Fruit fly (Drosophila melanogaster): Measurements from ENCODE around the gene hgo.

hgo gene

DNA sequence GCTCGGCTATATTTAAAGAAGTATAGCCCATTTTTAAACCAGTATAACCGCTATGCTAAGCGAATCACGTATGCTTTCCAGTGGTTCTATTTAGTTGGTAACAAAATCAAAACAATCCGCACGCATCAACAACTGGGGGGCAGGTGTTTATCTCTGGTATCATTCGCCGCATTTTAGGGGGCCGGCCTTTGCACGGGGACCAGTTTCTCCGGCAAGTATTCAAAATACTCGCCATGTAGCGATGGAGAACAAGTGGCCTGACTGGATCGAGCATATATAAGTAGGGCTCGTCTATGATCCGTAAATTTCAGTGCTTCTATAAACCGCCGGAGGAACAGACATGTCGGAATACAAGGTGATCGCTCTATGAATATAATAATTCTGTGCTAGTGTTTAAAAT, at the start of gene hgo:
Gene hgo, plus strand, starts transcription at position 301 of the 400 bp plus-strand sequence.
- TF ChIP-seq fru (GFP tag; optimal IDR thresholded peaks at IDR 0.05) (no peak), GATAd (GFP tag; optimal IDR thresholded peaks at IDR 0.05) (no peak), brk (GFP tag; optimal IDR thresholded peaks at IDR 0.05) (no peak), CG9705 (GFP tag; optimal IDR thresholded peaks at IDR 0.05) (no peak), CrebA (GFP tag; optimal IDR thresholded peaks at IDR 0.05; ENCODE audit: borderline replicate concordance) (no peak), Dif (GFP tag; optimal IDR thresholded peaks at IDR 0.05; ENCODE audit: partially characterized antibody) (no peak), foxo (GFP tag; optimal IDR thresholded peaks at IDR 0.05) (no peak), dsf (GFP tag; optimal IDR thresholded peaks at IDR 0.05; ENCODE audit: borderline replicate concordance) (no peak), OdsH (GFP tag; optimal IDR thresholded peaks at IDR 0.05) (no peak)

DNA sequence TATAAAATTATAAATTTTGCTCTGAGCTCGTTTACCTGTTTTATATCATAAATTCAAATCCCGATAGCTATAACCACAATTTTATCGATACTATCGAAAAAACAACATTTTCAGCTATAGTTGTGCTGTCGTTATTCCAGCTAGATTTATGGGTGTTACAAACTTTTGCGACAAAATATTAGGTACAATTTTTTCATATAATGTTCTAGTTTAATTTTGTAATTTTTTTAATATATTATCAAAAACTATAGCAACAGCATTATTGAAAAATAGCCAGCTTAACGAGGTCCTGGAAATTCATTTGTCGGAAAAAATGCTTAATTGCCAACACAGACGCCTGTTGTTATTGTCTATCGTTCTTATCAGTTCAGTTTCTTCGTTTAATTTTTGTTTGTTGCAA, 45.1 kb upstream of the hgo start, which contains the start of gene Wdr59:
Gene Wdr59, plus strand, starts transcription at position 334 of the 400 bp plus-strand sequence.
- no peak for TF ChIP-seq tai (GFP tag; optimal IDR thresholded peaks at IDR 0.05)
- TF ChIP-seq lola (GFP tag; optimal IDR thresholded peaks at IDR 0.05): no peak
- TF ChIP-seq dl (GFP tag; optimal IDR thresholded peaks at IDR 0.05; ENCODE audit: insufficient read depth in 1 of 2, partially characterized antibody in 2 of 2): no peak
- no peak for TF ChIP-seq Jra (GFP tag; optimal IDR thresholded peaks at IDR 0.05)
- TF ChIP-seq N (GFP tag; optimal IDR thresholded peaks at IDR 0.05): no peak
- no peak for TF ChIP-seq foxo (GFP tag; optimal IDR thresholded peaks at IDR 0.05)
- TF ChIP-seq dsf (GFP tag; optimal IDR thresholded peaks at IDR 0.05; ENCODE audit: borderline replicate concordance): no peak
- TF ChIP-seq CrebA (GFP tag; optimal IDR thresholded peaks at IDR 0.05; ENCODE audit: borderline replicate concordance): no peak
- no peak for TF ChIP-seq rgr (GFP tag; optimal IDR thresholded peaks at IDR 0.05)
- no peak for TF ChIP-seq usp (GFP tag; optimal IDR thresholded peaks at IDR 0.05)
- no peak for TF ChIP-seq ey (GFP tag; optimal IDR thresholded peaks at IDR 0.05)
- no peak for TF ChIP-seq OdsH (GFP tag; optimal IDR thresholded peaks at IDR 0.05)
- peak; percentile 13 for TF ChIP-seq psq (GFP tag; optimal IDR thresholded peaks at IDR 0.05)
- no peak for TF ChIP-seq brk (GFP tag; optimal IDR thresholded peaks at IDR 0.05)
- no peak for TF ChIP-seq dmrt93B (GFP tag; optimal IDR thresholded peaks at IDR 0.05)
- TF ChIP-seq Mio (GFP tag; optimal IDR thresholded peaks at IDR 0.05): no peak
- TF ChIP-seq jim (GFP tag; optimal IDR thresholded peaks at IDR 0.05): no peak
- TF ChIP-seq CG32264 (GFP tag; optimal IDR thresholded peaks at IDR 0.05): no peak
- TF ChIP-seq CG9705 (GFP tag; optimal IDR thresholded peaks at IDR 0.05): no peak
- TF ChIP-seq Dif (GFP tag; optimal IDR thresholded peaks at IDR 0.05; ENCODE audit: partially characterized antibody): no peak
- TF ChIP-seq Rel (GFP tag; optimal IDR thresholded peaks at IDR 0.05): no peak
- no peak for TF ChIP-seq Rel (tag; optimal IDR thresholded peaks at IDR 0.05)
- TF ChIP-seq Abd-B (GFP tag; optimal IDR thresholded peaks at IDR 0.05): no peak
- peak; percentile 49 for TF ChIP-seq sv (GFP tag; optimal IDR thresholded peaks at IDR 0.05)
- no peak for TF ChIP-seq Hr83 (GFP tag; optimal IDR thresholded peaks at IDR 0.05; ENCODE audit: poor library complexity, severe bottlenecking)
- peak; percentile 87 for TF ChIP-seq woc (GFP tag; optimal IDR thresholded peaks at IDR 0.05)
- TF ChIP-seq Myc (optimal IDR thresholded peaks at IDR 0.05): peak; percentile 96
- no peak for TF ChIP-seq Vsx2 (GFP tag; optimal IDR thresholded peaks at IDR 0.05; ENCODE audit: partially characterized antibody)
- TF ChIP-seq fru (GFP tag; optimal IDR thresholded peaks at IDR 0.05): no peak
- TF ChIP-seq h (GFP tag; optimal IDR thresholded peaks at IDR 0.05): no peak
- TF ChIP-seq br (GFP tag; optimal IDR thresholded peaks at IDR 0.05): no peak

DNA sequence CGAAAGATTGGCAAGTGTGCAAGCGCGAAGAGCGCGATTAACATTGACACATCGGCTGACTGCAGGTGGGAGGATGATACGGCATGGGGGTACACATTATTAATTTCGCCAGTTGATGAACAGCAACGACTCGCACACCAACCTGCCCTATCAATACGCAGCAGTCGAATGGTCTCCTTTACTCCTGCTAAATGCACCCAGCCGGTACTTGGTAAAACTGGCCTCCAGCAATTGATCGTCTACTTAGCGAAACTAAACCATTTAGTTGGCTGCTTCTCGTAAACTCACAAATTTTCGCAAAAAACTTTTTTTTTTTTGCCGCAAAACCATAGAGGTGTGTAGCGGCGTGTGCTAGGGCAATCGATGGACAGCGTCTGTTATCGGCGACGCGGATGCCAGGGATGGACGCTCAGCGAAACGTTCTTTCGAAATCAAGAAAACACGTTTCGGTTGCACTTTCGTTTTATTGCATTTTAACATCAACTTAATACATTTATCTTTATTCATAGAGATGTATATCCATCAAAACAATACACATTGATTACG, 35.6 kb upstream of the hgo start, which contains the start of gene Ge-1:
Gene Ge-1, minus strand, starts transcription at position 373 of the 546 bp plus-strand sequence.
- TF ChIP-seq Hr83 (GFP tag; optimal IDR thresholded peaks at IDR 0.05; ENCODE audit: poor library complexity, severe bottlenecking): peak; percentile 20
- TF ChIP-seq ey (GFP tag; optimal IDR thresholded peaks at IDR 0.05): no peak

DNA sequence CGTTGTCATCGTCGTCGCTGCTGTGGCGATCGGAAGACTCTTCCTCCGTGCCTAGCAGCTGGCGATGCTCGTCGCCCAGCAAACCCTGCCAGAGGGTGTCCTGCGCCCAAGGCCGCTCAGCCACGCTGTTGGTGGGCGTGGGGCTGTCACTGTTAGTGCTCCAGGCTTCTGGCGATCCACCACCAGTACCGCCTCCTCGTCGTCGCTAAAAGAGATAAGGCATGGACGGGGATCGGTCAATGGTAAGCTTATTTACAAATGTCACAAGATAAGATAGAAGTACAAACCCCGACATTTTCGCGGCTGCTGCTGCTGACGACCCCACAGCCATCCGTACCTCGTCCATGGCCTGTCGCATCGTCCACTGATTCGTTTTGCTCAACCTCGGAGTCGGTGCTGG, 30.9 kb upstream of the hgo start:
- TF ChIP-seq Jra (GFP tag; optimal IDR thresholded peaks at IDR 0.05) (no peak), psq (GFP tag; optimal IDR thresholded peaks at IDR 0.05) (no peak), Rel (GFP tag; optimal IDR thresholded peaks at IDR 0.05) (no peak), Rel (tag; optimal IDR thresholded peaks at IDR 0.05) (no peak), br (GFP tag; optimal IDR thresholded peaks at IDR 0.05) (no peak), Vsx2 (GFP tag; optimal IDR thresholded peaks at IDR 0.05; ENCODE audit: partially characterized antibody) (no peak), CG32264 (GFP tag; optimal IDR thresholded peaks at IDR 0.05) (no peak), sv (GFP tag; optimal IDR thresholded peaks at IDR 0.05) (no peak), CG9705 (GFP tag; optimal IDR thresholded peaks at IDR 0.05) (no peak), N (GFP tag; optimal IDR thresholded peaks at IDR 0.05) (no peak), h (GFP tag; optimal IDR thresholded peaks at IDR 0.05) (no peak), Sp1 (GFP tag; optimal IDR thresholded peaks at IDR 0.05) (no peak), sage (GFP tag; optimal IDR thresholded peaks at IDR 0.05) (no peak)
